Worm (Caenorhabditis elegans) whole organism, L4 larva: ENCODE results near the gene sra-9.

Experiments used
- daf-12 ChIP-seq: fragments of 150-350 bp; optimal IDR thresholded peaks from 2 replicates; lab custom pipeline; 2014; ENCODE audit warnings: missing biosample characterization, missing genetic modification reagents, missing genetic modification characterization
- dve-1 ChIP-seq: sonication (generic microtip); optimal IDR thresholded peaks from 2 replicates; lab custom pipeline; 2017; ENCODE audit warnings: antibody characterized with exemption, mild to moderate bottlenecking, missing genetic modification characterization, missing compliant biosample characterization; ENCODE audit not compliant: insufficient read depth
- egl-27 ChIP-seq: sonication (generic microtip); optimal IDR thresholded peaks from 3 replicates; lab custom pipeline; 2017; ENCODE audit warnings: missing biosample characterization, missing genetic modification reagents, missing genetic modification characterization
- fos-1 ChIP-seq: fragments of 150-350 bp; optimal IDR thresholded peaks from 2 replicates; lab custom pipeline; 2014; ENCODE audit warnings: missing biosample characterization, missing genetic modification characterization
- lin-38 ChIP-seq: fragments of 200-800 bp; sonication (Bioruptor generic); IDR thresholded peaks from 2 replicates; pipeline ENCODE4 v1.3.6; 2022; ENCODE audit warnings: missing genetic modification reagents, missing genetic modification characterization, missing compliant biosample characterization
- madf-9 ChIP-seq: fragments of 200-800 bp; sonication (Bioruptor generic); conservative IDR thresholded peaks from 2 replicates; pipeline ENCODE4 v1.3.6; 2022; ENCODE audit warnings: missing genetic modification reagents, missing genetic modification characterization, missing compliant biosample characterization
- mdl-1 ChIP-seq, 2 experiments: fragments of 150-350 bp in 1 of 2; sonication (generic microtip) in 1 of 2; optimal IDR thresholded peaks; 2 replicates each; lab custom pipeline; 2014 to 2017; ENCODE audit warnings: missing biosample characterization in 2 of 2, missing genetic modification characterization in 2 of 2
- nhr-6 ChIP-seq: fragments of 150-350 bp; optimal IDR thresholded peaks from 2 replicates; lab custom pipeline; 2014; ENCODE audit warnings: missing biosample characterization, missing genetic modification characterization
- pha-4 ChIP-seq, 2 experiments: fragments of 150-350 bp in 1 of 2; fragments of 200-800 bp in 1 of 2; sonication (Bioruptor generic) in 1 of 2; IDR thresholded peaks in 1 of 2; optimal IDR thresholded peaks in 1 of 2; 2 replicates each; pipeline versions ENCODE4 v1.3.6 to Lab custom; 2014 to 2022; ENCODE audit warnings: missing genetic modification characterization in 2 of 2, missing genetic modification reagents in 2 of 2, missing biosample characterization in 1 of 2, missing compliant biosample characterization in 1 of 2
- snpc-4 ChIP-seq: fragments of 150-350 bp; optimal IDR thresholded peaks from 2 replicates; lab custom pipeline; 2014; ENCODE audit warnings: missing biosample characterization, missing genetic modification characterization
- unc-62 ChIP-seq, 3 experiments: fragments of 150-350 bp in 1 of 3; sonication (generic microtip); optimal IDR thresholded peaks in 2 of 3; peaks in 1 of 3; 1 replicate in 1 of 3; 2 replicates in 2 of 3; lab custom pipeline; 2014 to 2017; ENCODE audit warnings: missing biosample characterization in 3 of 3, missing genetic modification characterization in 3 of 3, missing genetic modification reagents in 3 of 3, missing genotype in 1 of 3
- zag-1 ChIP-seq: fragments of 150-350 bp; optimal IDR thresholded peaks from 2 replicates; lab custom pipeline; 2014; ENCODE audit warnings: missing biosample characterization, missing genetic modification characterization

ce11 chrII:9576707-9577106 is 44.6 kb downstream of the sra-9 start:
- TF ChIP-seq unc-62 (GFP tag; optimal IDR thresholded peaks at IDR 0.05 in 1 of 2; lab: Kevin White, UChicago) (no peak), unc-62 (tag; optimal IDR thresholded peaks at IDR 0.05; lab: Kevin White, UChicago) (no peak), fos-1 (tag; lab: Kevin White, UChicago) (no peak), madf-9 (GFP tag; lab: Robert Waterston, UW) (no peak), egl-27 (tag; lab: Kevin White, UChicago) (no peak), pha-4 (GFP tag; IDR thresholded peaks at IDR 0.05; lab: Robert Waterston, UW) (no peak), pha-4 (tag; optimal IDR thresholded peaks at IDR 0.05; lab: Kevin White, UChicago) (no peak), mdl-1 (tag; optimal IDR thresholded peaks at IDR 0.05; lab: Kevin White, UChicago) (no peak), lin-38 (GFP tag; lab: Robert Waterston, UW) (no peak), zag-1 (tag; lab: Kevin White, UChicago) (no peak), daf-12 (tag; lab: Kevin White, UChicago) (no peak), snpc-4 (tag; lab: Kevin White, UChicago) (no peak), nhr-6 (no peak), dve-1 (tag; lab: Kevin White, UChicago) (no peak)
